Fruit fly (Drosophila melanogaster): Measurements from ENCODE around the gene CG7992.

- TF ChIP-seq psq (optimal IDR thresholded peaks at IDR 0.05) (no peak), Dll (optimal IDR thresholded peaks at IDR 0.05) (no peak), usp (GFP tag; optimal IDR thresholded peaks at IDR 0.05) (no peak)
Observed at dm6 chrX:19212954-19213353, 34.1 kb downstream of the CG7992 start, which contains the start of gene Mur18B.

All from whole organism.